Fruit fly (Drosophila melanogaster) whole organism, embryonic: ENCODE measurements around the gene Argl.

Experiments used
- CG10209 ChIP-seq: fragments of 200-800 bp; sonication (Bioruptor generic); optimal IDR thresholded peaks from 3 replicates; lab custom pipeline; 2017; ENCODE audit warnings: missing biosample characterization, mild to moderate bottlenecking, missing genetic modification characterization, missing genetic modification reagents
- CG10274 ChIP-seq: fragments of 200-800 bp; sonication (Bioruptor generic); optimal IDR thresholded peaks from 3 replicates; lab custom pipeline; 2017; ENCODE audit warnings: missing biosample characterization, mild to moderate bottlenecking, missing genetic modification characterization
- CG10321 ChIP-seq: fragments of 200-800 bp; sonication (Bioruptor generic); IDR thresholded peaks from 2 replicates; pipeline ENCODE4 v1.3.6; 2022; ENCODE audit warnings: missing biosample characterization, missing genetic modification characterization
- CG10565 ChIP-seq: fragments of 200-800 bp; sonication (Bioruptor generic); optimal IDR thresholded peaks from 3 replicates; lab custom pipeline; 2016; ENCODE audit warnings: missing biosample characterization, mild to moderate bottlenecking, missing genetic modification characterization
- CG11695 ChIP-seq: fragments of 200-800 bp; sonication (Bioruptor generic); IDR thresholded peaks from 3 replicates; pipeline ENCODE4 v1.3.6; 2022; ENCODE audit warnings: missing biosample characterization, missing genetic modification characterization
- CG12219 ChIP-seq: fragments of 200-800 bp; sonication (Bioruptor generic); optimal IDR thresholded peaks from 3 replicates; lab custom pipeline; 2018; ENCODE audit warnings: missing biosample characterization, mild to moderate bottlenecking, missing genetic modification characterization
- CG14441 ChIP-seq: fragments of 200-800 bp; sonication (Bioruptor generic); IDR thresholded peaks from 2 replicates; pipeline ENCODE4 v1.3.6; 2022; ENCODE audit warnings: missing biosample characterization, missing genetic modification characterization
- CG15601 ChIP-seq: fragments of 200-800 bp; sonication (Bioruptor generic); optimal IDR thresholded peaks from 3 replicates; lab custom pipeline; 2019; ENCODE audit warnings: missing biosample characterization, mild to moderate bottlenecking, missing genetic modification characterization, moderate library complexity
- CG17186 ChIP-seq: fragments of 200-800 bp; sonication (Bioruptor generic); optimal IDR thresholded peaks from 3 replicates; lab custom pipeline; 2017; ENCODE audit warnings: missing biosample characterization, missing genetic modification reagents, missing genetic modification characterization
- CG17912 ChIP-seq: fragments of 200-800 bp; sonication (Bioruptor generic); optimal IDR thresholded peaks from 2 replicates; lab custom pipeline; 2018; ENCODE audit warnings: missing biosample characterization, mild to moderate bottlenecking, missing genetic modification characterization
- CG2199 ChIP-seq: fragments of 200-800 bp; sonication (Bioruptor generic); IDR thresholded peaks from 3 replicates; pipeline ENCODE4 v1.3.6; 2022; ENCODE audit warnings: missing biosample characterization, missing genetic modification characterization
- CG33557 ChIP-seq: fragments of 200-800 bp; sonication (Bioruptor generic); optimal IDR thresholded peaks from 2 replicates; lab custom pipeline; 2019; ENCODE audit warnings: missing biosample characterization, mild to moderate bottlenecking, missing genetic modification characterization, moderate library complexity
- CG5245 ChIP-seq: fragments of 200-800 bp; sonication (Bioruptor generic); optimal IDR thresholded peaks from 3 replicates; lab custom pipeline; 2016; ENCODE audit warnings: missing biosample characterization, missing genetic modification characterization
- CG6175 ChIP-seq: fragments of 200-800 bp; sonication (Bioruptor generic); IDR thresholded peaks from 3 replicates; pipeline ENCODE4 v1.3.6; 2022; ENCODE audit warnings: missing biosample characterization, missing genetic modification characterization
- CG6689 ChIP-seq: fragments of 200-800 bp; sonication (Bioruptor generic); IDR thresholded peaks from 2 replicates; pipeline ENCODE4 v1.3.6; 2022; ENCODE audit warnings: missing biosample characterization, missing genetic modification characterization
- CG9215 ChIP-seq: fragments of 200-800 bp; sonication (Bioruptor generic); IDR thresholded peaks from 2 replicates; pipeline ENCODE4 v1.3.6; 2022; ENCODE audit warnings: missing biosample characterization, missing genetic modification characterization
- Chrac-16 ChIP-seq: fragments of 200-800 bp; sonication (Bioruptor generic); optimal IDR thresholded peaks from 3 replicates; lab custom pipeline; 2016; ENCODE audit warnings: missing biosample characterization, missing genetic modification characterization
- Dip3 ChIP-seq: fragments of 200-800 bp; sonication (Bioruptor generic); optimal IDR thresholded peaks from 3 replicates; lab custom pipeline; 2016; ENCODE audit warnings: missing biosample characterization, missing genetic modification characterization
- Dref ChIP-seq: fragments of 200-800 bp; sonication (Bioruptor generic); IDR thresholded peaks from 2 replicates; pipeline ENCODE4 v1.3.6; 2022; ENCODE audit warnings: missing biosample characterization, missing genetic modification characterization
- E2f1 ChIP-seq: fragments of 200-800 bp; sonication (Bioruptor generic); IDR thresholded peaks from 2 replicates; pipeline ENCODE4 v1.3.6; 2022; ENCODE audit warnings: missing biosample characterization, missing genetic modification characterization
- Eip74EF ChIP-seq, 2 experiments: fragments of 200-800 bp in 1 of 2; fragments of >200 bp in 1 of 2; sonication (Bioruptor generic) in 1 of 2; optimal IDR thresholded peaks; 2 replicates each; lab custom pipeline; 2017 to 2019; ENCODE audit warnings: missing biosample characterization in 2 of 2, missing genetic modification characterization in 2 of 2, mild to moderate bottlenecking in 1 of 2, moderate library complexity in 1 of 2
- Elba2 ChIP-seq: fragments of 200-800 bp; sonication (Bioruptor generic); optimal IDR thresholded peaks from 3 replicates; lab custom pipeline; 2016; ENCODE audit warnings: missing biosample characterization, missing genetic modification characterization
- Ets97D ChIP-seq: fragments of 200-800 bp; sonication (Bioruptor generic); optimal IDR thresholded peaks from 3 replicates; lab custom pipeline; 2016; ENCODE audit warnings: missing biosample characterization, missing genetic modification characterization
- GATAe ChIP-seq: fragments of 200-800 bp; sonication (Bioruptor generic); conservative IDR thresholded peaks from 2 replicates; pipeline ENCODE4 v1.3.6; 2022; ENCODE audit warnings: missing biosample characterization, missing genetic modification characterization
- H15 ChIP-seq: fragments of 200-800 bp; sonication (Bioruptor generic); IDR thresholded peaks from 3 replicates; pipeline ENCODE4 v1.3.6; 2022; ENCODE audit warnings: missing biosample characterization, missing genetic modification characterization
- Hr51 ChIP-seq, 2 experiments: fragments of 200-800 bp; sonication (Bioruptor generic); optimal IDR thresholded peaks; 2 replicates in 1 of 2; 3 replicates in 1 of 2; lab custom pipeline; 2016 to 2018; ENCODE audit warnings: missing biosample characterization in 2 of 2, missing genetic modification characterization in 2 of 2, mild to moderate bottlenecking in 1 of 2, moderate library complexity in 1 of 2
- Nf-YC ChIP-seq: fragments of 200-800 bp; optimal IDR thresholded peaks from 3 replicates; lab custom pipeline; 2019; ENCODE audit warnings: missing biosample characterization, mild to moderate bottlenecking, missing genetic modification characterization, moderate library complexity
- Oli ChIP-seq: fragments of 200-800 bp; sonication (Bioruptor generic); optimal IDR thresholded peaks from 2 replicates; lab custom pipeline; 2018; ENCODE audit warnings: missing biosample characterization, mild to moderate bottlenecking, missing genetic modification characterization, moderate library complexity
- PHDP ChIP-seq: fragments of 200-800 bp; sonication (Bioruptor generic); optimal IDR thresholded peaks from 3 replicates; lab custom pipeline; 2018; ENCODE audit warnings: missing biosample characterization, mild to moderate bottlenecking, missing genetic modification characterization, moderate library complexity
- Stat92E ChIP-seq, 3 experiments: fragments of >200 bp in 2 of 3; fragments of 200-800 bp in 1 of 3; sonication (Bioruptor generic) in 1 of 3; optimal IDR thresholded peaks; 2 replicates each; lab custom pipeline; 2017 to 2019; ENCODE audit warnings: missing biosample characterization in 3 of 3, missing genetic modification characterization in 3 of 3, mild to moderate bottlenecking in 1 of 3, moderate library complexity in 1 of 3
- Trl ChIP-seq, 3 experiments: fragments of >200 bp in 2 of 3; fragments of 200-800 bp in 1 of 3; sonication (Bioruptor generic) in 1 of 3; optimal IDR thresholded peaks; 2 replicates in 1 of 3; 3 replicates in 2 of 3; lab custom pipeline; 2016 to 2017; ENCODE audit warnings: missing biosample characterization in 1 of 3, missing genetic modification characterization in 1 of 3
- ab ChIP-seq: fragments of 200-800 bp; sonication (Bioruptor generic); optimal IDR thresholded peaks from 2 replicates; lab custom pipeline; 2016; ENCODE audit warnings: missing biosample characterization, missing genetic modification characterization
- bowl ChIP-seq: fragments of 200-800 bp; sonication (Bioruptor generic); IDR thresholded peaks from 2 replicates; pipeline ENCODE4 v1.3.6; 2022; ENCODE audit warnings: missing biosample characterization, missing genetic modification characterization
- ftz-f1 ChIP-seq: fragments of 200-800 bp; sonication (Bioruptor generic); optimal IDR thresholded peaks from 2 replicates; lab custom pipeline; 2016; ENCODE audit warnings: missing biosample characterization, missing genetic modification characterization
- gcm2 ChIP-seq: fragments of 200-800 bp; sonication (Bioruptor generic); optimal IDR thresholded peaks from 2 replicates; lab custom pipeline; 2016; ENCODE audit warnings: missing biosample characterization, missing genetic modification characterization
- gem ChIP-seq: fragments of 200-800 bp; sonication (Bioruptor generic); optimal IDR thresholded peaks from 2 replicates; lab custom pipeline; 2019; ENCODE audit warnings: missing biosample characterization, mild to moderate bottlenecking, missing genetic modification characterization, moderate library complexity
- grau ChIP-seq: fragments of 200-800 bp; optimal IDR thresholded peaks from 3 replicates; lab custom pipeline; 2019; ENCODE audit warnings: missing biosample characterization, mild to moderate bottlenecking, missing genetic modification characterization, moderate library complexity
- hb ChIP-seq: fragments of 200-800 bp; sonication (Bioruptor generic); IDR thresholded peaks from 3 replicates; pipeline ENCODE4 v1.3.6; 2022; ENCODE audit warnings: missing biosample characterization, missing genetic modification characterization; ENCODE audit not compliant: partially characterized antibody
- ind ChIP-seq: fragments of 200-800 bp; sonication (Bioruptor generic); optimal IDR thresholded peaks from 3 replicates; lab custom pipeline; 2016; ENCODE audit warnings: missing biosample characterization, missing genetic modification characterization
- lab ChIP-seq: fragments of 200-800 bp; sonication (Bioruptor generic); optimal IDR thresholded peaks from 3 replicates; lab custom pipeline; 2017; ENCODE audit warnings: missing biosample characterization, missing genetic modification characterization, mild to moderate bottlenecking, moderate library complexity, missing genetic modification reagents
- odd ChIP-seq: fragments of 200-800 bp; sonication (Bioruptor generic); optimal IDR thresholded peaks from 2 replicates; lab custom pipeline; 2017; ENCODE audit warnings: missing biosample characterization, mild to moderate bottlenecking, missing genetic modification characterization
- pum ChIP-seq: fragments of 200-800 bp; sonication (Bioruptor generic); optimal IDR thresholded peaks from 2 replicates; lab custom pipeline; 2016; ENCODE audit warnings: missing biosample characterization, missing genetic modification characterization
- ro ChIP-seq: fragments of 200-800 bp; sonication (Bioruptor generic); IDR thresholded peaks from 2 replicates; pipeline ENCODE4 v1.3.6; 2022; ENCODE audit warnings: missing biosample characterization, missing genetic modification characterization
- sd ChIP-seq: fragments of 200-800 bp; sonication (Bioruptor generic); optimal IDR thresholded peaks from 3 replicates; lab custom pipeline; 2018; ENCODE audit warnings: missing biosample characterization, mild to moderate bottlenecking, missing genetic modification characterization, moderate library complexity
- slbo ChIP-seq: fragments of 200-800 bp; sonication (Bioruptor generic); IDR thresholded peaks from 2 replicates; pipeline ENCODE4 v1.3.6; 2022; ENCODE audit warnings: missing biosample characterization, missing genetic modification characterization
- slou ChIP-seq: fragments of 200-800 bp; sonication (Bioruptor generic); optimal IDR thresholded peaks from 3 replicates; lab custom pipeline; 2016; ENCODE audit warnings: missing biosample characterization, missing genetic modification characterization
- so ChIP-seq: fragments of 200-800 bp; sonication (Bioruptor generic); IDR thresholded peaks from 3 replicates; pipeline ENCODE4 v1.3.6; 2022; ENCODE audit warnings: missing biosample characterization, missing genetic modification characterization
- trh ChIP-seq: fragments of 200-800 bp; sonication (Bioruptor generic); optimal IDR thresholded peaks from 2 replicates; lab custom pipeline; 2016; ENCODE audit warnings: missing biosample characterization, missing genetic modification characterization
- tx ChIP-seq: fragments of 200-800 bp; sonication (Bioruptor generic); optimal IDR thresholded peaks from 2 replicates; lab custom pipeline; 2016; ENCODE audit warnings: missing biosample characterization, missing genetic modification characterization

Argl gene

dm6 chr2L:8959001-8959461 lies 17.1 kb upstream of the Argl start, which contains the start of gene CG31886 (continued):
- TF ChIP-seq so (GFP tag; lab: Robert Waterston, UW) (no peak), gcm2 (GFP tag; lab: Kevin White, UChicago) (no peak), Stat92E (GFP tag; optimal IDR thresholded peaks at IDR 0.05; lab: Kevin White, UChicago) (no peak), CG10209 (peak; percentile 3), E2f1 (GFP tag; lab: Robert Waterston, UW) (no peak), ind (peak; percentile 3), Chrac-16 (GFP tag; lab: Kevin White, UChicago) (peak; percentile 2), gem (peak; percentile 55), ro (no peak), slbo (GFP tag; lab: Robert Waterston, UW) (peak; percentile 64), Trl (optimal IDR thresholded peaks at IDR 0.05; lab: Kevin White, UChicago) (no peak), Trl (GFP tag; optimal IDR thresholded peaks at IDR 0.05; lab: Kevin White, UChicago) (no peak), CG11695 (GFP tag; lab: Robert Waterston, UW) (0 out of 3 replicates have a peak, but pooled peaks have one; percentile 36), CG15601 (tag; lab: Kevin White, UChicago) (peak; percentile 8), grau (tag; lab: Kevin White, UChicago) (peak; percentile 6), CG5245 (GFP tag; lab: Kevin White, UChicago) (no peak), lab (peak; percentile 55)

dm6 chr2L:8958046-8958497 lies 16.2 kb upstream of the Argl start:
- TF ChIP-seq bowl (peak; percentile 97), CG9215 (peak; percentile 92), Elba2 (GFP tag; lab: Kevin White, UChicago) (peak; percentile 58), CG10274 (GFP tag; lab: Kevin White, UChicago) (peak; percentile 44), CG14441 (peak; percentile 97), ftz-f1 (GFP tag; lab: Kevin White, UChicago) (peak; percentile 59), Hr51 (GFP tag; optimal IDR thresholded peaks at IDR 0.05; lab: Kevin White, UChicago) (peak; percentile 90 to 98), H15 (GFP tag; lab: Robert Waterston, UW) (peak; percentile 98), hb (GFP tag; lab: Robert Waterston, UW) (no peak), Oli (tag; lab: Kevin White, UChicago) (peak; percentile 91), sd (tag; lab: Kevin White, UChicago) (peak; percentile 76), CG6175 (GFP tag; lab: Robert Waterston, UW) (peak; percentile 94), Ets97D (GFP tag; lab: Kevin White, UChicago) (peak; percentile 96), CG10565 (GFP tag; lab: Kevin White, UChicago) (peak; percentile 34), pum (GFP tag; lab: Kevin White, UChicago) (peak; percentile 93), CG10321 (peak; percentile 83), trh (peak; percentile 95), GATAe (GFP tag; lab: Robert Waterston, UW) (peak; percentile 90), ab (peak; percentile 28), Dref (GFP tag; lab: Robert Waterston, UW) (no peak), tx (GFP tag; lab: Kevin White, UChicago) (peak; percentile 92), CG33557 (GFP tag; lab: Kevin White, UChicago) (peak; percentile 83), Eip74EF (GFP tag; optimal IDR thresholded peaks at IDR 0.05; lab: Kevin White, UChicago) (peak in 1 of 2 experiments; percentile 91), CG6689 (peak; percentile 98), PHDP (tag; lab: Kevin White, UChicago) (peak; percentile 95), CG17186 (GFP tag; lab: Kevin White, UChicago) (peak; percentile 23), CG12219 (GFP tag; lab: Kevin White, UChicago) (peak; percentile 93), CG2199 (GFP tag; lab: Robert Waterston, UW) (peak; percentile 95), Nf-YC (tag; lab: Kevin White, UChicago) (peak; percentile 71), Dip3 (GFP tag; lab: Kevin White, UChicago) (peak; percentile 90), CG17912 (GFP tag; lab: Kevin White, UChicago) (peak; percentile 95), odd (GFP tag; lab: Kevin White, UChicago) (peak; percentile 70), slou (peak; percentile 89), ind (peak; percentile 91)
